Worm (Caenorhabditis elegans) whole organism, young adult: ENCODE results near the gene rpl-37.

ENCODE experiments used
- B0019.2 ChIP-seq: fragments of 200-800 bp; sonication (Bioruptor generic); conservative IDR thresholded peaks from 2 replicates; pipeline ENCODE4 v1.3.6; 2022; ENCODE audit warnings: missing genetic modification reagents, missing genetic modification characterization, missing compliant biosample characterization
- F39B2.1 ChIP-seq: fragments of 200-800 bp; sonication (Bioruptor generic); IDR thresholded peaks from 2 replicates; pipeline ENCODE4 v1.3.6; 2022; ENCODE audit warnings: missing genetic modification reagents, missing genetic modification characterization, missing compliant biosample characterization
- atf-7 ChIP-seq: sonication (generic microtip); optimal IDR thresholded peaks from 2 replicates; lab custom pipeline; 2017; ENCODE audit warnings: mild to moderate bottlenecking, missing genetic modification characterization, missing compliant biosample characterization
- athp-1 ChIP-seq: sonication (generic microtip); optimal IDR thresholded peaks from 2 replicates; lab custom pipeline; 2017; ENCODE audit warnings: mild to moderate bottlenecking, missing genetic modification characterization, missing compliant biosample characterization
- dox-1 ChIP-seq: fragments of 200-800 bp; sonication (Bioruptor generic); IDR thresholded peaks from 2 replicates; pipeline ENCODE4 v1.3.6; 2022; ENCODE audit warnings: missing genetic modification reagents, missing genetic modification characterization, missing compliant biosample characterization
- dpl-1 ChIP-seq: fragments of 150-350 bp; optimal IDR thresholded peaks from 2 replicates; lab custom pipeline; 2014; ENCODE audit warnings: missing biosample characterization, missing genetic modification reagents, missing genetic modification characterization
- efl-1 ChIP-seq: fragments of 150-350 bp; optimal IDR thresholded peaks from 2 replicates; lab custom pipeline; 2014; ENCODE audit warnings: missing biosample characterization, missing genetic modification reagents, missing genetic modification characterization
- ets-4 ChIP-seq: fragments of 200-800 bp; sonication (Bioruptor generic); optimal IDR thresholded peaks from 2 replicates; lab custom pipeline; 2018; ENCODE audit warnings: mild to moderate bottlenecking, missing genetic modification characterization, missing compliant biosample characterization
- lin-26 ChIP-seq: fragments of 200-800 bp; sonication (Bioruptor generic); IDR thresholded peaks from 2 replicates; pipeline ENCODE4 v1.3.6; 2022; ENCODE audit warnings: missing genetic modification reagents, missing genetic modification characterization, missing compliant biosample characterization
- mxl-1 ChIP-seq: sonication (generic microtip); optimal IDR thresholded peaks from 2 replicates; lab custom pipeline; 2016; ENCODE audit warnings: missing genetic modification characterization, missing compliant biosample characterization
- nfya-2 ChIP-seq: fragments of 200-800 bp; sonication (Bioruptor generic); IDR thresholded peaks from 2 replicates; pipeline ENCODE4 v1.3.6; 2022; ENCODE audit warnings: missing genetic modification reagents, missing genetic modification characterization, missing compliant biosample characterization
- nhr-179 ChIP-seq: sonication (generic microtip); optimal IDR thresholded peaks from 2 replicates; lab custom pipeline; 2016; ENCODE audit warnings: mild to moderate bottlenecking, missing genetic modification characterization, missing compliant biosample characterization
- nhr-80 ChIP-seq: sonication (generic microtip); optimal IDR thresholded peaks from 2 replicates; lab custom pipeline; 2016; ENCODE audit warnings: missing genetic modification characterization, missing compliant biosample characterization
- xnd-1 ChIP-seq: sonication (generic microtip); optimal IDR thresholded peaks from 2 replicates; lab custom pipeline; 2016; ENCODE audit warnings: missing genotype, missing genetic modification reagents, missing genetic modification characterization, missing compliant biosample characterization
- zfh-2 ChIP-seq: fragments of 200-800 bp; sonication (Bioruptor generic); conservative IDR thresholded peaks from 2 replicates; pipeline ENCODE4 v1.3.6; 2022; ENCODE audit warnings: missing genetic modification reagents, missing genetic modification characterization, missing compliant biosample characterization

rpl-37 gene

ce11 chrIII:3569763-3570162, 41.3 kb downstream of the rpl-37 start:
- TF ChIP-seq nhr-179 (tag; lab: Kevin White, UChicago): no peak

ce11 chrIII:3571371-3571902, 43.0 kb downstream of the rpl-37 start:
- TF ChIP-seq atf-7 (tag; lab: Kevin White, UChicago) (peak; percentile 47), lin-26 (GFP tag; lab: Robert Waterston, UW) (no peak), dpl-1 (GFP tag; lab: Kevin White, UChicago) (no peak), dox-1 (GFP tag; lab: Robert Waterston, UW) (peak; percentile 61), F39B2.1 (GFP tag; lab: Robert Waterston, UW) (no peak), nhr-80 (peak; percentile 78), xnd-1 (tag; lab: Kevin White, UChicago) (no peak)

ce11 chrIII:3573281-3573680, 44.8 kb downstream of the rpl-37 start, which contains the start of gene nhr-6:
Gene nhr-6 (plus strand): TSS chrIII:3573581.
- TF ChIP-seq nfya-2: no peak
- TF ChIP-seq ets-4 (GFP tag; lab: Kevin White, UChicago): no peak
- TF ChIP-seq mxl-1 (tag; lab: Kevin White, UChicago): no peak
- no peak for TF ChIP-seq athp-1 (tag; lab: Kevin White, UChicago)
- no peak for TF ChIP-seq zfh-2 (GFP tag; lab: Robert Waterston, UW)
- no peak for TF ChIP-seq nhr-80
- TF ChIP-seq B0019.2 (GFP tag; lab: Robert Waterston, UW): no peak
- no peak for TF ChIP-seq efl-1
- TF ChIP-seq, all 124 proteins: peak for 0
